Worm (Caenorhabditis elegans): ENCODE data around the gene H12C20.7.

H12C20.7 gene

ce11 chrV:11534495-11535189 lies 38.1 kb downstream of the H12C20.7 start:
- no peak for TF ChIP-seq lir-3 (tag; optimal IDR thresholded peaks at IDR 0.05; ENCODE audit: poor library complexity)
- TF ChIP-seq lin-13 (GFP tag; optimal IDR thresholded peaks at IDR 0.05), result no peak
- no peak for TF ChIP-seq egl-13 (tag; optimal IDR thresholded peaks at IDR 0.05)
- peak; percentile 13 for TF ChIP-seq C16A3.4 (tag; optimal IDR thresholded peaks at IDR 0.05)
- TF ChIP-seq nhr-11 (tag; optimal IDR thresholded peaks at IDR 0.05), result no peak
- no peak for TF ChIP-seq unc-30 (tag; optimal IDR thresholded peaks at IDR 0.05)
- no peak for TF ChIP-seq aly-2 (tag; optimal IDR thresholded peaks at IDR 0.05)
- no peak for TF ChIP-seq pqm-1 (tag; optimal IDR thresholded peaks at IDR 0.05)
- peak; percentile 87 for TF ChIP-seq elt-2 (tag; optimal IDR thresholded peaks at IDR 0.05)
- no peak for TF ChIP-seq unc-86 (tag; optimal IDR thresholded peaks at IDR 0.05)
- TF ChIP-seq nhr-20 (tag; optimal IDR thresholded peaks at IDR 0.05), result peak; percentile 76
- TF ChIP-seq unc-62 (GFP tag; optimal IDR thresholded peaks at IDR 0.05), result no peak
- no peak for TF ChIP-seq swsn-7 (tag; optimal IDR thresholded peaks at IDR 0.05)
- TF ChIP-seq irx-1 (tag; optimal IDR thresholded peaks at IDR 0.05), result no peak
- TF ChIP-seq tbx-2 (tag; optimal IDR thresholded peaks at IDR 0.05), result no peak
- no peak for TF ChIP-seq snpc-4 (tag; optimal IDR thresholded peaks at IDR 0.05)
- TF ChIP-seq mef-2 (tag; optimal IDR thresholded peaks at IDR 0.05), result no peak
- no peak for TF ChIP-seq nhr-237 (tag; optimal IDR thresholded peaks at IDR 0.05)
- no peak for TF ChIP-seq sptf-1 (tag; optimal IDR thresholded peaks at IDR 0.05)
- peak; percentile 72 for TF ChIP-seq lin-14 (GFP tag; optimal IDR thresholded peaks at IDR 0.05)
- peak; percentile 10; the same call in 1 of the 2 replicates for TF ChIP-seq grh-1 (GFP tag; IDR thresholded peaks at IDR 0.05)
- no peak for TF ChIP-seq unc-98 (GFP tag; IDR thresholded peaks at IDR 0.05)
- no peak for TF ChIP-seq ceh-90 (tag; optimal IDR thresholded peaks at IDR 0.05)
- TF ChIP-seq dsc-1 (tag; optimal IDR thresholded peaks at IDR 0.05), result no peak
- no peak for TF ChIP-seq ztf-11 (tag; optimal IDR thresholded peaks at IDR 0.05)
- TF ChIP-seq unc-130 (tag; optimal IDR thresholded peaks at IDR 0.05), result peak; percentile 6
- no peak for TF ChIP-seq C04F5.9 (tag; optimal IDR thresholded peaks at IDR 0.05)
- TF ChIP-seq mdl-1 (tag; optimal IDR thresholded peaks at IDR 0.05), result peak in 1 of 2 experiments; percentile 60
- no peak for TF ChIP-seq ceh-82 (tag; optimal IDR thresholded peaks at IDR 0.05)
- no peak for TF ChIP-seq C34B4.2 (tag; optimal IDR thresholded peaks at IDR 0.05)
- peak in 1 of 3 experiments; percentile 28 for TF ChIP-seq dpl-1 (GFP tag; optimal IDR thresholded peaks at IDR 0.05)
- no peak for TF ChIP-seq efl-3 (GFP tag; optimal IDR thresholded peaks at IDR 0.05)
- no peak for TF ChIP-seq pax-3 (tag; optimal IDR thresholded peaks at IDR 0.05)
- TF ChIP-seq nhr-19 (GFP tag; conservative IDR thresholded peaks at IDR 0.05), result peak; percentile 14
- TF ChIP-seq ztf-4 (tag; optimal IDR thresholded peaks at IDR 0.05), result no peak
- no peak for TF ChIP-seq alr-1 (tag; optimal IDR thresholded peaks at IDR 0.05; ENCODE audit: borderline replicate concordance)
- peak; percentile 11 for TF ChIP-seq jun-1 (tag; optimal IDR thresholded peaks at IDR 0.05)
- peak; percentile 99 for TF ChIP-seq blmp-1 (tag; optimal IDR thresholded peaks at IDR 0.05)
- TF ChIP-seq ets-5 (GFP tag; IDR thresholded peaks at IDR 0.05), result no peak
- TF ChIP-seq ama-1 (optimal IDR thresholded peaks at IDR 0.05), result peak; percentile 65
- no peak for TF ChIP-seq vab-15 (tag; optimal IDR thresholded peaks at IDR 0.05)
- no peak for TF ChIP-seq nhr-47 (tag; optimal IDR thresholded peaks at IDR 0.05)
- TF ChIP-seq efl-1 (optimal IDR thresholded peaks at IDR 0.05), result no peak
- peak in 1 of 2 experiments; percentile 78 for TF ChIP-seq efl-1 (GFP tag; optimal IDR thresholded peaks at IDR 0.05 in 1 of 2)
- no peak for TF ChIP-seq ces-1 (GFP tag; optimal IDR thresholded peaks at IDR 0.05)
- TF ChIP-seq sup-37 (GFP tag; optimal IDR thresholded peaks at IDR 0.05), result no peak
- no peak for TF ChIP-seq nhr-28 (tag; optimal IDR thresholded peaks at IDR 0.05)
- TF ChIP-seq nhr-76 (tag; optimal IDR thresholded peaks at IDR 0.05), result no peak
- no peak for TF ChIP-seq skn-1 (tag; optimal IDR thresholded peaks at IDR 0.05)
- peak; percentile 68 for TF ChIP-seq nhr-71 (tag; optimal IDR thresholded peaks at IDR 0.05)
- peak in 1 of 2 experiments; percentile 43 for TF ChIP-seq lsy-2 (tag; optimal IDR thresholded peaks at IDR 0.05)
- TF ChIP-seq fkh-4 (tag; optimal IDR thresholded peaks at IDR 0.05; ENCODE audit: borderline replicate concordance), result no peak
- TF ChIP-seq mep-1 (tag; optimal IDR thresholded peaks at IDR 0.05), result peak; percentile 11

Measured in whole organism, L1 larva.